Worm (Caenorhabditis elegans) whole organism, mixed stage, embryonic: ENCODE measurements around the gene R02D5.7.

Experiments used
- flh-1 ChIP-seq: fragments of 200-800 bp; sonication (Bioruptor generic); optimal IDR thresholded peaks from 2 replicates; lab custom pipeline; 2018; ENCODE audit warnings: mild to moderate bottlenecking, missing genetic modification characterization, moderate library complexity, missing compliant biosample characterization
- mab-5 ChIP-seq: fragments of 150-350 bp; optimal IDR thresholded peaks from 2 replicates; lab custom pipeline; 2014; ENCODE audit warnings: missing biosample characterization, missing genetic modification characterization
- nhr-76 ChIP-seq: sonication (generic microtip); optimal IDR thresholded peaks from 2 replicates; lab custom pipeline; 2017; ENCODE audit warnings: missing biosample characterization, missing genetic modification characterization
- pha-4 ChIP-seq: fragments of 150-350 bp; optimal IDR thresholded peaks from 2 replicates; lab custom pipeline; 2018; ENCODE audit warnings: missing biosample characterization, missing genetic modification reagents, missing genetic modification characterization
- snpc-4 ChIP-seq: fragments of 150-350 bp; optimal IDR thresholded peaks from 2 replicates; lab custom pipeline; 2014; ENCODE audit warnings: missing biosample characterization, missing genetic modification characterization

ce11 chrV:14505745-14506214 lies 24.5 kb upstream of the R02D5.7 start:
- TF ChIP-seq flh-1, result no peak
- TF ChIP-seq mab-5 (tag; lab: Kevin White, UChicago), result no peak
- TF ChIP-seq pha-4 (tag; lab: Kevin White, UChicago), result no peak
- no peak for TF ChIP-seq snpc-4 (tag; lab: Kevin White, UChicago)
- no peak for TF ChIP-seq nhr-76 (tag; lab: Kevin White, UChicago)
